Worm (Caenorhabditis elegans): ENCODE data around the gene mboa-2.

DNA sequence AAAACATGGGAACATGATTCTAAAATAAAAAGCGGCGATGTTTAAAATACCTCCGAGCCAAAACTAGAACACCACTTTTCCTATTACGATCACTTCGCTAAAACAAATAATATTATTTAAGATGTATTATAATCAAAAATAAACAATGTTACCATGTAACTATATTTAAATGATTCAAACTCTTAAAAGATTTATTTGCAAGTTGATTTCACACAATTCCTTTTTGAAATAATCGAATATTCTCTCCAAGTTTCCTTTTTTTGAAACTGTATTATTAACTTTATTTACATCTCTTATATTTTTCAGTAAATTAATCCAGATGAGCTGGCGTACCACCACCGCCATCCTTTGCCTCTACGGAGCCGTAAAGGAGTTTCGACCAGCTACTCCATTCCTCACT, 18.9 kb upstream of the mboa-2 start, which contains the start of gene folt-1:
- TF ChIP-seq nfya-1 (tag; optimal IDR thresholded peaks at IDR 0.05; ENCODE audit: insufficient read depth), result no peak
- TF ChIP-seq elt-2 (tag; optimal IDR thresholded peaks at IDR 0.05), result no peak
- TF ChIP-seq nhr-23 (tag; optimal IDR thresholded peaks at IDR 0.05), result no peak
- TF ChIP-seq fos-1 (tag; optimal IDR thresholded peaks at IDR 0.05), result no peak
- TF ChIP-seq ZK546.5 (tag; optimal IDR thresholded peaks at IDR 0.05), result no peak
- TF ChIP-seq nhr-67 (tag; optimal IDR thresholded peaks at IDR 0.05), result no peak
- no peak for TF ChIP-seq ama-1 (optimal IDR thresholded peaks at IDR 0.05)
- TF ChIP-seq nhr-25 (tag; optimal IDR thresholded peaks at IDR 0.05), result no peak
- no peak for TF ChIP-seq nhr-12 (tag; optimal IDR thresholded peaks at IDR 0.05)
- TF ChIP-seq unc-39 (tag; optimal IDR thresholded peaks at IDR 0.05), result no peak
- TF ChIP-seq mdl-1 (tag; optimal IDR thresholded peaks at IDR 0.05), result no peak
- no peak for TF ChIP-seq ztf-11 (tag; optimal IDR thresholded peaks at IDR 0.05)
- no peak for TF ChIP-seq nhr-76 (tag; optimal IDR thresholded peaks at IDR 0.05)
